Worm (Caenorhabditis elegans): Measurements from ENCODE around the gene lex-1.

The lex-1 gene

ce11 chrIV:12105558-12105957, 26.3 kb downstream of the lex-1 start, which contains the start of gene M18.3:
M18.3 (plus strand) TSS chrIV:12105858.
- no peak for TF ChIP-seq hlh-8 (tag; optimal IDR thresholded peaks at IDR 0.05)
- TF ChIP-seq hlh-13 (GFP tag; optimal IDR thresholded peaks at IDR 0.05), result no peak

ce11 chrIV:12108984-12109657, 29.8 kb downstream of the lex-1 start:
- TF ChIP-seq elt-4 (tag; optimal IDR thresholded peaks at IDR 0.05), result peak; percentile 38
- no peak for TF ChIP-seq hlh-30 (tag; optimal IDR thresholded peaks at IDR 0.05; ENCODE audit: insufficient read depth)

ce11 chrIV:12109743-12110142, 30.5 kb downstream of the lex-1 start:
- TF ChIP-seq elt-4 (tag; optimal IDR thresholded peaks at IDR 0.05) (no peak), rnt-1 (tag; optimal IDR thresholded peaks at IDR 0.05) (no peak), gmeb-2 (tag; optimal IDR thresholded peaks at IDR 0.05) (no peak), unc-3 (GFP tag; conservative IDR thresholded peaks at IDR 0.05) (no peak), unc-3 (tag; optimal IDR thresholded peaks at IDR 0.05) (no peak), sox-4 (tag; optimal IDR thresholded peaks at IDR 0.05) (no peak), ceh-31 (tag; optimal IDR thresholded peaks at IDR 0.05) (no peak), ceh-6 (GFP tag; optimal IDR thresholded peaks at IDR 0.05) (no peak), unc-42 (tag; optimal IDR thresholded peaks at IDR 0.05) (no peak), madf-2 (tag; optimal IDR thresholded peaks at IDR 0.05) (no peak), ceh-19 (GFP tag; optimal IDR thresholded peaks at IDR 0.05) (no peak), hlh-8 (tag; optimal IDR thresholded peaks at IDR 0.05) (no peak), ceh-14 (tag; optimal IDR thresholded peaks at IDR 0.05) (no peak), pag-3 (tag; optimal IDR thresholded peaks at IDR 0.05; ENCODE audit: borderline replicate concordance) (no peak), hlh-15 (tag; optimal IDR thresholded peaks at IDR 0.05) (no peak)

DNA sequence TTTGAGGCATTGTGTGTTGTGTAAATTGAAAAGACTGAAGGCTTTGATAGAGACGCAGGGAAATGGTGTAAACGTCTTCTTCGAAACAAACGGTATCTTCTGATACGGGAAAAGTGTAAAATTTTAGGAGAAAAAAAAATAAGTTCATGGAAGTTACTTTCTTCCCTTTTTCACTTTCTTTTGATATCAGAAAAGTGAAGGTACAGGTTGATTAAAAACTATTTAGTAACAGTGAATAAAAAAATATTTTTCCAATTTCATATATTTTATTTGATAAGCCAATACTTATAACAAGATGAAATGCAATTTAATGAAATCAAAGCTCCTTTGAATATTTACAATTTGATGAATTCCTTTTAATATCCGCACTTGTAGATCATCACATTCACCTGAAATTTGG, 31.1 kb downstream of the lex-1 start, which contains the start of gene col-129:
TSS of gene col-129 (minus strand) at position 101 of the 400 bp plus-strand sequence.
- no peak for TF ChIP-seq ama-1 (optimal IDR thresholded peaks at IDR 0.05)
- TF ChIP-seq hlh-8 (tag; optimal IDR thresholded peaks at IDR 0.05), result no peak
- no peak for TF ChIP-seq hlh-15 (tag; optimal IDR thresholded peaks at IDR 0.05)
- no peak for TF ChIP-seq pax-1 (tag; optimal IDR thresholded peaks at IDR 0.05)
- no peak for TF ChIP-seq dve-1 (tag; optimal IDR thresholded peaks at IDR 0.05)
- TF ChIP-seq ceh-18 (tag; optimal IDR thresholded peaks at IDR 0.05), result no peak
- no peak for TF ChIP-seq ahr-1 (tag; optimal IDR thresholded peaks at IDR 0.05)
- TF ChIP-seq ceh-22 (tag; optimal IDR thresholded peaks at IDR 0.05), result no peak
- TF ChIP-seq C08G9.2 (tag; optimal IDR thresholded peaks at IDR 0.05), result no peak
- TF ChIP-seq elt-4 (tag; optimal IDR thresholded peaks at IDR 0.05), result no peak
- no peak for TF ChIP-seq madf-2 (tag; optimal IDR thresholded peaks at IDR 0.05)
- TF ChIP-seq gmeb-2 (tag; optimal IDR thresholded peaks at IDR 0.05), result no peak
- no peak for TF ChIP-seq fax-1 (tag; optimal IDR thresholded peaks at IDR 0.05)

DNA sequence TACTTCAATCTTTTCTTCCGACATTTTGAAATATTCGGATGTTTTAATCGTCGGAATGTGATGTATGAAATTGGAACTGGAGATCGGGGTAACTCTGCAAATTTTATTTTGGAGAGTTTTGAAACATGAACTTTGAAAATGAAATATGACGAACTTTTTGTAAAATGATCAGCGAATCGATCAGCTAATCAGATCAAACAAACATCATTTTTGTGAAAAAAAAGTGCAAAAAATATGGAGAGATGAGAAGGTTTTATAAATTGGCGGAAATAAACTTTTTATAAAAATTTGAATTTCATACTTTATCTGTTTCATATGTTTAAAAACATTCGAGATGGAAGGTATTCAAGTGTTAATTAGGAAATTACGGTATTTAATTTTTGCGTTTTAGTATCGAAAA, 32.2 kb downstream of the lex-1 start, which contains the start of gene dlc-2:
TSS of gene dlc-2 (minus strand) at position 101 of the 400 bp plus-strand sequence.
- no peak for TF ChIP-seq eyg-1 (tag; optimal IDR thresholded peaks at IDR 0.05)
- TF ChIP-seq pros-1 (tag; optimal IDR thresholded peaks at IDR 0.05), result no peak
- TF ChIP-seq tbx-2 (tag; optimal IDR thresholded peaks at IDR 0.05), result no peak
- TF ChIP-seq K09A11.1 (tag; optimal IDR thresholded peaks at IDR 0.05; ENCODE audit: insufficient read depth), result no peak
- no peak for TF ChIP-seq syd-9 (tag; optimal IDR thresholded peaks at IDR 0.05)
- TF ChIP-seq sox-2 (GFP tag; IDR thresholded peaks at IDR 0.05), result no peak
- TF ChIP-seq ref-2 (tag; optimal IDR thresholded peaks at IDR 0.05), result no peak
- no peak for TF ChIP-seq mec-3 (tag; optimal IDR thresholded peaks at IDR 0.05; ENCODE audit: borderline replicate concordance)
- TF ChIP-seq ahr-1 (tag; optimal IDR thresholded peaks at IDR 0.05), result no peak
- TF ChIP-seq nhr-232 (tag; optimal IDR thresholded peaks at IDR 0.05), result no peak
- no peak for TF ChIP-seq C38D4.7 (GFP tag; optimal IDR thresholded peaks at IDR 0.05)
- TF ChIP-seq ceh-22 (tag; optimal IDR thresholded peaks at IDR 0.05), result no peak
- no peak for TF ChIP-seq ceh-48 (tag; optimal IDR thresholded peaks at IDR 0.05)
- no peak for TF ChIP-seq unc-55 (GFP tag; optimal IDR thresholded peaks at IDR 0.05)
- TF ChIP-seq dmd-4 (tag; optimal IDR thresholded peaks at IDR 0.05; ENCODE audit: borderline replicate concordance), result no peak
- TF ChIP-seq nfya-1 (tag; optimal IDR thresholded peaks at IDR 0.05), result no peak
- no peak for TF ChIP-seq madf-2 (tag; optimal IDR thresholded peaks at IDR 0.05)
- no peak for TF ChIP-seq ceh-34 (tag; optimal IDR thresholded peaks at IDR 0.05)

Measured in whole organism, late embryonic.